Worm (Caenorhabditis elegans) whole organism, young adult: Measurements from ENCODE around the gene srxa-1.

ENCODE experiments used
- lir-1 ChIP-seq: fragments of 200-800 bp; sonication (Bioruptor generic); conservative IDR thresholded peaks from 2 replicates; pipeline ENCODE4 v1.3.6; 2022; ENCODE audit warnings: missing genetic modification reagents, missing genetic modification characterization, missing compliant biosample characterization
- madf-6 ChIP-seq: fragments of 200-800 bp; sonication (Bioruptor generic); IDR thresholded peaks from 2 replicates; pipeline ENCODE4 v1.3.6; 2022; ENCODE audit warnings: missing genetic modification reagents, missing genetic modification characterization, missing compliant biosample characterization
- nhr-90 ChIP-seq: sonication (generic microtip); optimal IDR thresholded peaks from 2 replicates; lab custom pipeline; 2016; ENCODE audit warnings: missing genotype, mild to moderate bottlenecking, missing genetic modification characterization, missing compliant biosample characterization

DNA sequence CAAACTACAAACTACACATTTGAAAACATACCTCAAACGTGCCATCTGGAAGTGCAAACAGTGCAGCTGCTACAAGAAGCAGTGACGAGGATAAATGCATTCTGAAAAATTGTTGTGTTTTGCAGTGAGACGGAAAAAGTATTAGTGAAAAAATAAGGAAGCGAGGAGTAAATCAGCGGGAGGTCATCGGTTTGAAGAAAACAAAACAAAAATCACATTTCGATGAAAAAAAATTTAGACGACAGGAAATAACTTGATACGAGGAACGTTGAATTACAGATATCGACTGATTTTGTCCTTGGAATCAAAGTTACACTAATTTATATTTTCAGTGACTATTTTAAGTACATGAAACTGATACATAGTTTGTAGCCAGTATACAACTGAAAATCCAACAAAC, 40.3 kb upstream of the srxa-1 start, which contains the start of gene F53F8.4:
- no peak for TF ChIP-seq lir-1 (GFP tag; lab: Robert Waterston, UW)
- TF ChIP-seq madf-6 (GFP tag; lab: Robert Waterston, UW) = no peak
- TF ChIP-seq nhr-90 (tag; lab: Kevin White, UChicago) = no peak
